Fruit fly (Drosophila melanogaster) whole organism, embryonic: Measurements from ENCODE around the gene CG13707.
A peak's percentile ranks its signal among the peaks of the same experiment; 100 is the strongest.

ENCODE experiments used
- ATbp ChIP-seq: fragments of 200-800 bp; sonication (Bioruptor generic); optimal IDR thresholded peaks from 2 replicates; lab custom pipeline; 2017; ENCODE audit warnings: missing biosample characterization, mild to moderate bottlenecking, missing genetic modification characterization, missing genetic modification reagents
- Abd-B ChIP-seq: fragments of 200-800 bp; sonication (Bioruptor generic); optimal IDR thresholded peaks from 2 replicates; lab custom pipeline; 2018; ENCODE audit warnings: missing biosample characterization, mild to moderate bottlenecking, missing genetic modification characterization, moderate library complexity
- Atf3 ChIP-seq: fragments of 200-800 bp; sonication (Bioruptor generic); optimal IDR thresholded peaks from 3 replicates; lab custom pipeline; 2016; ENCODE audit warnings: missing biosample characterization, missing genetic modification characterization
- Bdp1 ChIP-seq: fragments of 200-800 bp; sonication (Bioruptor generic); optimal IDR thresholded peaks from 3 replicates; lab custom pipeline; 2016; ENCODE audit warnings: missing biosample characterization, missing genetic modification characterization
- CG10431 ChIP-seq: fragments of 200-800 bp; sonication (Bioruptor generic); optimal IDR thresholded peaks from 3 replicates; lab custom pipeline; 2018; ENCODE audit warnings: missing biosample characterization, mild to moderate bottlenecking, missing genetic modification characterization
- CG10462 ChIP-seq: fragments of 200-800 bp; sonication (Bioruptor generic); optimal IDR thresholded peaks from 2 replicates; lab custom pipeline; 2016; ENCODE audit warnings: missing biosample characterization, missing genetic modification characterization
- CG10543 ChIP-seq: fragments of 200-800 bp; sonication (Bioruptor generic); optimal IDR thresholded peaks from 3 replicates; lab custom pipeline; 2017; ENCODE audit warnings: missing biosample characterization, mild to moderate bottlenecking, missing genetic modification characterization, moderate library complexity
- CG14014 ChIP-seq: fragments of 200-800 bp; sonication (Bioruptor generic); IDR thresholded peaks from 2 replicates; pipeline ENCODE4 v1.3.6; 2022; ENCODE audit warnings: missing biosample characterization, missing genetic modification characterization
- CG15514 ChIP-seq: fragments of 200-800 bp; sonication (Bioruptor generic); optimal IDR thresholded peaks from 3 replicates; lab custom pipeline; 2017; ENCODE audit warnings: missing biosample characterization, missing genetic modification characterization, mild to moderate bottlenecking, moderate library complexity, missing genetic modification reagents
- CG16779 ChIP-seq: fragments of 200-800 bp; sonication (Bioruptor generic); IDR thresholded peaks from 2 replicates; pipeline ENCODE4 v1.3.6; 2022; ENCODE audit warnings: missing biosample characterization, missing genetic modification characterization
- CG17568 ChIP-seq: fragments of 200-800 bp; sonication (Bioruptor generic); optimal IDR thresholded peaks from 2 replicates; lab custom pipeline; 2018; ENCODE audit warnings: missing biosample characterization, mild to moderate bottlenecking, missing genetic modification characterization, moderate library complexity
- CG1792 ChIP-seq: fragments of 200-800 bp; sonication (Bioruptor generic); optimal IDR thresholded peaks from 2 replicates; lab custom pipeline; 2016; ENCODE audit warnings: missing biosample characterization, missing genetic modification characterization
- CG4730 ChIP-seq: fragments of 200-800 bp; sonication (Bioruptor generic); IDR thresholded peaks from 2 replicates; pipeline ENCODE4 v1.3.6; 2022; ENCODE audit warnings: missing biosample characterization, missing genetic modification characterization
- CG4820 ChIP-seq: fragments of 200-800 bp; sonication (Bioruptor generic); optimal IDR thresholded peaks from 3 replicates; lab custom pipeline; 2016; ENCODE audit warnings: missing biosample characterization, missing genetic modification characterization
- CG6791 ChIP-seq: fragments of 200-800 bp; sonication (Bioruptor generic); IDR thresholded peaks from 3 replicates; pipeline ENCODE4 v1.3.6; 2022; ENCODE audit warnings: missing biosample characterization, missing genetic modification characterization; ENCODE audit not compliant: partially characterized antibody
- CG7786 ChIP-seq: fragments of 200-800 bp; sonication (Bioruptor generic); optimal IDR thresholded peaks from 2 replicates; lab custom pipeline; 2016; ENCODE audit warnings: missing biosample characterization, missing genetic modification characterization
- CG8478 ChIP-seq: fragments of >200 bp; optimal IDR thresholded peaks from 2 replicates; lab custom pipeline; 2018
- CG8944 ChIP-seq: fragments of 200-800 bp; sonication (Bioruptor generic); optimal IDR thresholded peaks from 3 replicates; lab custom pipeline; 2016; ENCODE audit warnings: missing biosample characterization, missing genetic modification characterization
- D19B ChIP-seq: fragments of 200-800 bp; sonication (Bioruptor generic); optimal IDR thresholded peaks from 2 replicates; lab custom pipeline; 2017; ENCODE audit warnings: missing biosample characterization, mild to moderate bottlenecking, missing genetic modification characterization
- Gsc ChIP-seq: fragments of 200-800 bp; sonication (Bioruptor generic); IDR thresholded peaks from 2 replicates; pipeline ENCODE4 v1.3.6; 2022; ENCODE audit warnings: missing biosample characterization, missing genetic modification characterization
- H2.0 ChIP-seq: fragments of 200-800 bp; sonication (Bioruptor generic); IDR thresholded peaks from 2 replicates; pipeline ENCODE4 v1.3.6; 2022; ENCODE audit warnings: missing biosample characterization, missing genetic modification characterization
- Hmr ChIP-seq: fragments of 200-800 bp; sonication (Bioruptor generic); optimal IDR thresholded peaks from 3 replicates; lab custom pipeline; 2017; ENCODE audit warnings: mild to moderate bottlenecking, missing biosample characterization, missing genetic modification reagents, missing genetic modification characterization
- NfI ChIP-seq: fragments of 200-800 bp; sonication (Bioruptor generic); optimal IDR thresholded peaks from 3 replicates; lab custom pipeline; 2018; ENCODE audit warnings: missing biosample characterization, mild to moderate bottlenecking, missing genetic modification characterization, moderate library complexity
- Oaz ChIP-seq: fragments of 200-800 bp; sonication (Bioruptor generic); IDR thresholded peaks from 2 replicates; pipeline ENCODE4 v1.3.6; 2022; ENCODE audit warnings: missing biosample characterization, missing genetic modification characterization
- Sox102F ChIP-seq: fragments of 200-800 bp; sonication (Bioruptor generic); optimal IDR thresholded peaks from 2 replicates; lab custom pipeline; 2018; ENCODE audit warnings: missing biosample characterization, mild to moderate bottlenecking, missing genetic modification characterization, moderate library complexity
- ac ChIP-seq: fragments of 200-800 bp; sonication (Bioruptor generic); optimal IDR thresholded peaks from 3 replicates; lab custom pipeline; 2017; ENCODE audit warnings: missing biosample characterization, mild to moderate bottlenecking, missing genetic modification characterization
- ase ChIP-seq: fragments of 200-800 bp; sonication (Bioruptor generic); IDR thresholded peaks from 3 replicates; pipeline ENCODE4 v1.3.6; 2022; ENCODE audit warnings: missing biosample characterization, missing genetic modification characterization
- ash1 ChIP-seq: fragments of 200-800 bp; sonication (Bioruptor generic); optimal IDR thresholded peaks from 2 replicates; lab custom pipeline; 2018; ENCODE audit warnings: missing biosample characterization, mild to moderate bottlenecking, missing genetic modification characterization
- az2 ChIP-seq: fragments of 200-800 bp; sonication (Bioruptor generic); optimal IDR thresholded peaks from 3 replicates; lab custom pipeline; 2016; ENCODE audit warnings: missing biosample characterization, missing genetic modification characterization
- crol ChIP-seq: fragments of 200-800 bp; sonication (Bioruptor generic); IDR thresholded peaks from 2 replicates; pipeline ENCODE4 v1.3.6; 2022; ENCODE audit warnings: missing biosample characterization, missing genetic modification characterization
- da ChIP-seq: fragments of 200-800 bp; sonication (Bioruptor generic); optimal IDR thresholded peaks from 2 replicates; lab custom pipeline; 2016; ENCODE audit warnings: missing biosample characterization, missing genetic modification characterization
- dati ChIP-seq: fragments of 200-800 bp; sonication (Bioruptor generic); IDR thresholded peaks from 2 replicates; pipeline ENCODE4 v1.3.6; 2022; ENCODE audit warnings: missing biosample characterization, missing genetic modification characterization
- fd102C ChIP-seq: fragments of 200-800 bp; sonication (Bioruptor generic); optimal IDR thresholded peaks from 2 replicates; lab custom pipeline; 2018; ENCODE audit warnings: missing biosample characterization, mild to moderate bottlenecking, missing genetic modification characterization, moderate library complexity
- ftz-f1 ChIP-seq: fragments of 200-800 bp; sonication (Bioruptor generic); optimal IDR thresholded peaks from 2 replicates; lab custom pipeline; 2016; ENCODE audit warnings: missing biosample characterization, missing genetic modification characterization
- lab ChIP-seq: fragments of 200-800 bp; sonication (Bioruptor generic); optimal IDR thresholded peaks from 3 replicates; lab custom pipeline; 2017; ENCODE audit warnings: missing biosample characterization, missing genetic modification characterization, mild to moderate bottlenecking, moderate library complexity, missing genetic modification reagents
- lbe ChIP-seq: fragments of 200-800 bp; sonication (Bioruptor generic); optimal IDR thresholded peaks from 2 replicates; lab custom pipeline; 2016; ENCODE audit warnings: missing biosample characterization, mild to moderate bottlenecking, missing genetic modification characterization
- mam ChIP-seq: fragments of 200-800 bp; sonication (Bioruptor generic); optimal IDR thresholded peaks from 3 replicates; lab custom pipeline; 2016; ENCODE audit warnings: missing biosample characterization, missing genetic modification characterization
- mld ChIP-seq: fragments of 200-800 bp; sonication (Bioruptor generic); IDR thresholded peaks from 3 replicates; pipeline ENCODE4 v1.3.6; 2022; ENCODE audit warnings: missing biosample characterization, missing genetic modification characterization; ENCODE audit not compliant: partially characterized antibody
- nmo ChIP-seq: fragments of 200-800 bp; sonication (Bioruptor generic); optimal IDR thresholded peaks from 2 replicates; lab custom pipeline; 2018; ENCODE audit warnings: missing biosample characterization, mild to moderate bottlenecking, missing genetic modification characterization, moderate library complexity
- org-1 ChIP-seq: fragments of 200-800 bp; sonication (Bioruptor generic); optimal IDR thresholded peaks from 2 replicates; lab custom pipeline; 2017; ENCODE audit warnings: missing biosample characterization, missing genetic modification characterization
- pzg ChIP-seq: fragments of 200-800 bp; sonication (Bioruptor generic); optimal IDR thresholded peaks from 3 replicates; lab custom pipeline; 2018; ENCODE audit warnings: missing biosample characterization, mild to moderate bottlenecking, missing genetic modification characterization, moderate library complexity
- sd ChIP-seq: fragments of 200-800 bp; sonication (Bioruptor generic); optimal IDR thresholded peaks from 3 replicates; lab custom pipeline; 2018; ENCODE audit warnings: missing biosample characterization, mild to moderate bottlenecking, missing genetic modification characterization, moderate library complexity
- sob ChIP-seq: fragments of 200-800 bp; sonication (Bioruptor generic); IDR thresholded peaks from 2 replicates; pipeline ENCODE4 v1.3.6; 2022; ENCODE audit warnings: missing biosample characterization, missing genetic modification characterization
- sr ChIP-seq: fragments of 200-800 bp; sonication (Bioruptor generic); IDR thresholded peaks from 3 replicates; pipeline ENCODE4 v1.3.6; 2022; ENCODE audit warnings: missing biosample characterization, missing genetic modification characterization
- sug ChIP-seq: fragments of 200-800 bp; optimal IDR thresholded peaks from 2 replicates; lab custom pipeline; 2019; ENCODE audit warnings: missing biosample characterization, mild to moderate bottlenecking, missing genetic modification characterization, moderate library complexity
- tx ChIP-seq: fragments of 200-800 bp; sonication (Bioruptor generic); optimal IDR thresholded peaks from 2 replicates; lab custom pipeline; 2016; ENCODE audit warnings: missing biosample characterization, missing genetic modification characterization
- vfl ChIP-seq: fragments of 200-800 bp; sonication (Bioruptor generic); optimal IDR thresholded peaks from 2 replicates; lab custom pipeline; 2016; ENCODE audit warnings: missing biosample characterization, missing genetic modification characterization
- vnd ChIP-seq: fragments of 200-800 bp; sonication (Bioruptor generic); IDR thresholded peaks from 3 replicates; pipeline ENCODE4 v1.3.6; 2022; ENCODE audit warnings: missing biosample characterization, missing genetic modification characterization; ENCODE audit not compliant: partially characterized antibody
- wor ChIP-seq: fragments of 200-800 bp; sonication (Bioruptor generic); IDR thresholded peaks from 2 replicates; pipeline ENCODE4 v1.3.6; 2022; ENCODE audit warnings: missing biosample characterization, missing genetic modification characterization
- z ChIP-seq: fragments of 200-800 bp; sonication (Bioruptor generic); IDR thresholded peaks from 3 replicates; pipeline ENCODE4 v1.3.6; 2022; ENCODE audit warnings: missing biosample characterization, missing genetic modification characterization

Gene CG13707

DNA sequence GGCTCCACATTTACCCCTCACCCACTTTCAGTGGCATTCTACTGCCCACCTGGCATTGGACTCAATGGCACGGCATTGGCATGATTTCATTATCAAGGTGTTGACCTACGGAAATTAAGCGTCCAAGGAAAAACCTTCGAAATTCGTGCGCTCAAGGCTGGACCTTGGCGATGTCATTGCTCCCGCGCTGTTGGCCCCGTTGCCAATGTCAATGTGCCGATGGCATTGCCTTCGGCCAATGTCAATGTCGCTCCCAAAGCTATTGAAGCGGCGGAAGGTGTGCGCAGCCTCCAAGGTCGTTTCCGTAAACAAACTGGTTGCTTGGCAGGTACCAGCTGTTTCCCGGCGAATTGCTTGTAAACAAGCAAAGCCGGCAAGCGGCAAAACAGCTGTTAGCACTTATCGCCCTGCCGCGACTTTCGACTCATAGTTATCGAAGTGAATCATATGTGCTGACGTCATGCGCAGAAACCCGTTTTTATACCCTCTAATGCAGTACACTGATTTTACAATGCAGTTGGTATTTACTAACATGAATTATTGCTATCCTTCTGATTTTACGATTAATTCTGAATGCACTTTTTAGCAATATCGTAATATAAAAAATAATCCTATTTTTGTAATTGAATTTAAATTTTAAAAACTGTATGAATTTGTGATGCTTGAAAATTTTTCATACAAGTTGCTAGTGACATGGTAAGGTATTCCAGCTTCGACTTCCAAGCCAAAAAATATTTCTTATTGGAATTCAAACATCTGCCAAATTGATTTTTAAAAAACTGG lies 15.4 kb downstream of the CG13707 start (continued):
- peak; percentile 81 for TF ChIP-seq tx (GFP tag; lab: Kevin White, UChicago)
- peak; percentile 86 for TF ChIP-seq vfl (GFP tag; lab: Kevin White, UChicago)
- TF ChIP-seq Atf3 = peak; percentile 88
- peak; percentile 100 for TF ChIP-seq ftz-f1 (GFP tag; lab: Kevin White, UChicago)
- peak; percentile 94 for TF ChIP-seq mam (GFP tag; lab: Kevin White, UChicago)
- TF ChIP-seq NfI = peak; percentile 92
- no peak for TF ChIP-seq CG17568 (GFP tag; lab: Kevin White, UChicago)
- TF ChIP-seq wor = peak; percentile 94
- peak; percentile 90 for TF ChIP-seq CG10543
- peak; percentile 87 for TF ChIP-seq CG16779 (GFP tag; lab: Robert Waterston, UW)
- peak; percentile 86 for TF ChIP-seq Bdp1 (GFP tag; lab: Kevin White, UChicago)
- peak; percentile 88 for TF ChIP-seq D19B (GFP tag; lab: Kevin White, UChicago)
- peak; percentile 83 for TF ChIP-seq ac (GFP tag; lab: Kevin White, UChicago)
- TF ChIP-seq lbe (GFP tag; lab: Kevin White, UChicago) = peak; percentile 80
- peak; percentile 96 for TF ChIP-seq sd
- peak; percentile 90 for TF ChIP-seq Gsc
- peak; percentile 92 for TF ChIP-seq Oaz
- TF ChIP-seq vnd = no peak
- peak; percentile 88 for TF ChIP-seq org-1
- TF ChIP-seq CG8944 (GFP tag; lab: Kevin White, UChicago) = peak; percentile 83
- peak; percentile 46 for TF ChIP-seq crol
- TF ChIP-seq CG6791 (GFP tag; lab: Robert Waterston, UW) = peak; percentile 48; the same call in 1 of the 3 replicates
- TF ChIP-seq ase (GFP tag; lab: Robert Waterston, UW) = peak; percentile 92
- TF ChIP-seq Abd-B (GFP tag; lab: Kevin White, UChicago) = peak; percentile 95
- no peak for TF ChIP-seq CG10431
- TF ChIP-seq H2.0 (GFP tag; lab: Robert Waterston, UW) = peak; percentile 97
- TF ChIP-seq sob (GFP tag; lab: Robert Waterston, UW) = peak; percentile 98
- TF ChIP-seq ATbp (GFP tag; lab: Kevin White, UChicago) = peak; percentile 91
- peak; percentile 96 for TF ChIP-seq CG4730
- no peak for TF ChIP-seq mld (GFP tag; lab: Robert Waterston, UW)
- peak; percentile 72 for TF ChIP-seq da (GFP tag; lab: Kevin White, UChicago)
- peak; percentile 75 for TF ChIP-seq dati (GFP tag; lab: Robert Waterston, UW)
- TF ChIP-seq sr (GFP tag; lab: Robert Waterston, UW) = peak; percentile 77; the same call in 1 of the 3 replicates
- peak; percentile 65 for TF ChIP-seq fd102C (GFP tag; lab: Kevin White, UChicago)
- TF ChIP-seq CG15514 (GFP tag; lab: Kevin White, UChicago) = peak; percentile 89
- TF ChIP-seq ash1 = peak; percentile 4
- TF ChIP-seq CG10462 (GFP tag; lab: Kevin White, UChicago) = peak; percentile 94
- TF ChIP-seq CG14014 = peak; percentile 97
- TF ChIP-seq CG8478 (lab: Kevin White, UChicago) = no peak
- TF ChIP-seq z (GFP tag; lab: Robert Waterston, UW) = no peak
- peak; percentile 97 for TF ChIP-seq az2 (GFP tag; lab: Kevin White, UChicago)
- peak; percentile 72 for TF ChIP-seq CG1792
- peak; percentile 95 for TF ChIP-seq Hmr
- TF ChIP-seq CG4820 (GFP tag; lab: Kevin White, UChicago) = peak; percentile 95
- TF ChIP-seq CG7786 (GFP tag; lab: Kevin White, UChicago) = peak; percentile 88
- TF ChIP-seq Sox102F (GFP tag; lab: Kevin White, UChicago) = peak; percentile 95
- TF ChIP-seq pzg (GFP tag; lab: Kevin White, UChicago) = peak; percentile 42
- peak; percentile 97 for TF ChIP-seq lab
- peak; percentile 97 for TF ChIP-seq nmo
- TF ChIP-seq sug (tag; lab: Kevin White, UChicago) = peak; percentile 88
